Worm (Caenorhabditis elegans) whole organism, L1 larva: ENCODE results near the gene pkhm-2.

Experiments
- C04F5.9 ChIP-seq: sonication (generic microtip); optimal IDR thresholded peaks from 2 replicates; lab custom pipeline; 2016; ENCODE audit warnings: missing genetic modification characterization, missing compliant biosample characterization
- C16A3.4 ChIP-seq: fragments of 150-350 bp; optimal IDR thresholded peaks from 2 replicates; lab custom pipeline; 2014; ENCODE audit warnings: missing biosample characterization, missing genetic modification characterization
- F16B12.6 ChIP-seq: fragments of 150-350 bp; optimal IDR thresholded peaks from 2 replicates; lab custom pipeline; 2014; ENCODE audit warnings: missing biosample characterization, missing genetic modification characterization
- aha-1 ChIP-seq: fragments of 150-350 bp; optimal IDR thresholded peaks from 2 replicates; lab custom pipeline; 2014; ENCODE audit warnings: missing biosample characterization, missing genetic modification characterization
- aly-2 ChIP-seq: fragments of 150-350 bp; optimal IDR thresholded peaks from 2 replicates; lab custom pipeline; 2014; ENCODE audit warnings: missing biosample characterization, missing genetic modification characterization
- ceh-63 ChIP-seq: fragments of 200-800 bp; sonication (Bioruptor generic); optimal IDR thresholded peaks from 2 replicates; lab custom pipeline; 2018; ENCODE audit warnings: mild to moderate bottlenecking, missing genetic modification characterization, missing compliant biosample characterization
- ceh-90 ChIP-seq: sonication (generic microtip); optimal IDR thresholded peaks from 2 replicates; lab custom pipeline; 2016; ENCODE audit warnings: missing genetic modification characterization, missing compliant biosample characterization
- ces-1 ChIP-seq: fragments of 150-350 bp; optimal IDR thresholded peaks from 2 replicates; lab custom pipeline; 2014; ENCODE audit warnings: missing biosample characterization, missing genetic modification reagents, missing genetic modification characterization
- efl-1 ChIP-seq, 4 experiments: fragments of 150-350 bp; optimal IDR thresholded peaks in 3 of 4; peaks in 1 of 4; 1 replicate in 1 of 4; 2 replicates in 3 of 4; lab custom pipeline; 2014; ENCODE audit warnings: missing biosample characterization in 2 of 4, missing genetic modification characterization in 2 of 4, missing genetic modification reagents in 2 of 4
- efl-3 ChIP-seq: fragments of 200-800 bp; sonication (Bioruptor generic); optimal IDR thresholded peaks from 2 replicates; lab custom pipeline; 2018; ENCODE audit warnings: mild to moderate bottlenecking, missing genetic modification characterization, missing compliant biosample characterization
- egl-13 ChIP-seq: sonication (generic microtip); optimal IDR thresholded peaks from 2 replicates; lab custom pipeline; 2016; ENCODE audit warnings: missing genotype, missing genetic modification reagents, missing genetic modification characterization, missing compliant biosample characterization
- elt-2 ChIP-seq: sonication (generic microtip); optimal IDR thresholded peaks from 2 replicates; lab custom pipeline; 2016; ENCODE audit warnings: missing genetic modification characterization, mild to moderate bottlenecking, inconsistent platforms, missing compliant biosample characterization, missing genetic modification reagents
- elt-3 ChIP-seq, 6 experiments: fragments of 150-350 bp in 1 of 6; sonication (generic microtip); optimal IDR thresholded peaks; 2 replicates each; lab custom pipeline; 2017 to 2018; ENCODE audit warnings: missing biosample characterization in 6 of 6, missing genetic modification characterization in 6 of 6, inconsistent platforms in 1 of 6
- ets-5 ChIP-seq: fragments of 200-800 bp; sonication (Bioruptor generic); IDR thresholded peaks from 2 replicates; pipeline ENCODE4 v1.3.6; 2022; ENCODE audit warnings: missing genetic modification characterization, missing compliant biosample characterization
- fkh-10 ChIP-seq: sonication (generic microtip); optimal IDR thresholded peaks from 2 replicates; lab custom pipeline; 2017; ENCODE audit warnings: missing biosample characterization, missing genetic modification reagents, missing genetic modification characterization
- fkh-8 ChIP-seq: sonication (generic microtip); optimal IDR thresholded peaks from 2 replicates; lab custom pipeline; 2016; ENCODE audit warnings: mild to moderate bottlenecking, missing genetic modification characterization, missing compliant biosample characterization
- hlh-17 ChIP-seq: fragments of 200-800 bp; sonication (Bioruptor generic); optimal IDR thresholded peaks from 2 replicates; lab custom pipeline; 2018; ENCODE audit warnings: missing genetic modification characterization, mild to moderate bottlenecking, missing compliant biosample characterization, moderate library complexity, borderline replicate concordance
- hpl-2 ChIP-seq: fragments of 150-350 bp; optimal IDR thresholded peaks from 2 replicates; lab custom pipeline; 2014; ENCODE audit warnings: missing biosample characterization, missing genetic modification reagents, missing genetic modification characterization
- lin-15B ChIP-seq: fragments of 150-350 bp; sonication (generic microtip); optimal IDR thresholded peaks from 3 replicates; lab custom pipeline; 2014; ENCODE audit warnings: missing biosample characterization, missing genetic modification characterization
- lin-35 ChIP-seq, 2 experiments: fragments of 150-350 bp; optimal IDR thresholded peaks; 2 replicates each; lab custom pipeline; 2014; ENCODE audit warnings: missing biosample characterization in 2 of 2, missing genetic modification characterization in 2 of 2, missing genetic modification reagents in 2 of 2
- lin-39 ChIP-seq: fragments of 150-350 bp; optimal IDR thresholded peaks from 2 replicates; lab custom pipeline; 2014; ENCODE audit warnings: missing biosample characterization, missing genetic modification reagents, missing genetic modification characterization
- lsy-2 ChIP-seq, 2 experiments: fragments of 150-350 bp; optimal IDR thresholded peaks; 2 replicates each; lab custom pipeline; 2014; ENCODE audit warnings: missing biosample characterization in 2 of 2, missing genetic modification characterization in 2 of 2
- mab-9 ChIP-seq: fragments of 200-800 bp; sonication (Bioruptor generic); IDR thresholded peaks from 2 replicates; pipeline ENCODE4 v1.3.6; 2022; ENCODE audit warnings: missing genetic modification reagents, missing genetic modification characterization, missing compliant biosample characterization
- mdl-1 ChIP-seq, 2 experiments: fragments of 150-350 bp; optimal IDR thresholded peaks; 2 replicates each; lab custom pipeline; 2014 to 2017; ENCODE audit warnings: missing biosample characterization in 2 of 2, missing genetic modification characterization in 2 of 2, inconsistent platforms in 1 of 2
- mep-1 ChIP-seq: fragments of 150-350 bp; optimal IDR thresholded peaks from 2 replicates; lab custom pipeline; 2014; ENCODE audit warnings: missing biosample characterization, missing genetic modification characterization
- nhr-11 ChIP-seq: fragments of 150-350 bp; optimal IDR thresholded peaks from 2 replicates; lab custom pipeline; 2014; ENCODE audit warnings: missing biosample characterization, missing genetic modification characterization
- nhr-20 ChIP-seq: sonication (generic microtip); optimal IDR thresholded peaks from 2 replicates; lab custom pipeline; 2016; ENCODE audit warnings: mild to moderate bottlenecking, missing genetic modification characterization, missing compliant biosample characterization
- nhr-28 ChIP-seq: fragments of 150-350 bp; optimal IDR thresholded peaks from 2 replicates; lab custom pipeline; 2014; ENCODE audit warnings: missing biosample characterization, missing genetic modification characterization
- nhr-71 ChIP-seq: sonication (generic microtip); optimal IDR thresholded peaks from 2 replicates; lab custom pipeline; 2016; ENCODE audit warnings: mild to moderate bottlenecking, missing genetic modification characterization, moderate library complexity, missing compliant biosample characterization
- nhr-76 ChIP-seq: sonication (generic microtip); optimal IDR thresholded peaks from 2 replicates; lab custom pipeline; 2017; ENCODE audit warnings: missing biosample characterization, missing genetic modification characterization
- nhr-77 ChIP-seq: fragments of 150-350 bp; optimal IDR thresholded peaks from 2 replicates; lab custom pipeline; 2014; ENCODE audit warnings: missing biosample characterization, missing genetic modification characterization
- nhr-85 ChIP-seq: sonication (generic microtip); peaks from one replicate; lab custom pipeline; 2016; ENCODE audit warnings: missing genetic modification characterization, inconsistent platforms, missing compliant biosample characterization
- pax-3 ChIP-seq: fragments of 200-800 bp; sonication (Bioruptor generic); optimal IDR thresholded peaks from 2 replicates; lab custom pipeline; 2018; ENCODE audit warnings: mild to moderate bottlenecking, missing genetic modification characterization, moderate library complexity, missing compliant biosample characterization
- pqm-1 ChIP-seq: sonication (generic microtip); optimal IDR thresholded peaks from 3 replicates; lab custom pipeline; 2017; ENCODE audit warnings: missing biosample characterization, missing genetic modification characterization
- skn-1 ChIP-seq: fragments of 150-350 bp; optimal IDR thresholded peaks from 2 replicates; lab custom pipeline; 2014; ENCODE audit warnings: missing biosample characterization, missing genetic modification characterization
- snpc-4 ChIP-seq: fragments of 150-350 bp; optimal IDR thresholded peaks from 2 replicates; lab custom pipeline; 2014; ENCODE audit warnings: missing biosample characterization, missing genetic modification characterization
- snu-23 ChIP-seq: sonication (generic microtip); optimal IDR thresholded peaks from 2 replicates; lab custom pipeline; 2016; ENCODE audit warnings: missing genetic modification characterization, missing compliant biosample characterization
- sox-4 ChIP-seq: sonication (generic microtip); optimal IDR thresholded peaks from 2 replicates; lab custom pipeline; 2016; ENCODE audit warnings: missing genetic modification characterization, missing compliant biosample characterization
- sptf-1 ChIP-seq: fragments of 150-350 bp; optimal IDR thresholded peaks from 2 replicates; lab custom pipeline; 2014; ENCODE audit warnings: missing biosample characterization, missing genetic modification characterization
- swsn-7 ChIP-seq: sonication (generic microtip); optimal IDR thresholded peaks from 2 replicates; lab custom pipeline; 2016; ENCODE audit warnings: missing genetic modification characterization, missing compliant biosample characterization
- unc-130 ChIP-seq: fragments of 150-350 bp; optimal IDR thresholded peaks from 2 replicates; lab custom pipeline; 2017; ENCODE audit warnings: missing biosample characterization, missing genetic modification characterization, inconsistent platforms
- unc-62 ChIP-seq: fragments of 150-350 bp; optimal IDR thresholded peaks from 2 replicates; lab custom pipeline; 2014; ENCODE audit warnings: missing biosample characterization, missing genetic modification reagents, missing genetic modification characterization
- unc-86 ChIP-seq: sonication (generic microtip); optimal IDR thresholded peaks from 2 replicates; lab custom pipeline; 2016; ENCODE audit warnings: missing genetic modification characterization, missing compliant biosample characterization
- unc-98 ChIP-seq: fragments of 200-800 bp; sonication (Bioruptor generic); IDR thresholded peaks from 2 replicates; pipeline ENCODE4 v1.3.6; 2022; ENCODE audit warnings: missing genetic modification characterization, missing compliant biosample characterization
- vab-15 ChIP-seq: sonication (generic microtip); optimal IDR thresholded peaks from 2 replicates; lab custom pipeline; 2017; ENCODE audit warnings: missing genotype, mild to moderate bottlenecking, missing genetic modification characterization, missing compliant biosample characterization
- xbp-1 ChIP-seq: sonication (generic microtip); optimal IDR thresholded peaks from 2 replicates; lab custom pipeline; 2016; ENCODE audit warnings: missing genetic modification characterization, missing compliant biosample characterization
- zip-4 ChIP-seq: fragments of 200-800 bp; sonication (Bioruptor generic); optimal IDR thresholded peaks from 2 replicates; lab custom pipeline; 2018; ENCODE audit warnings: mild to moderate bottlenecking, missing genetic modification characterization, moderate library complexity, missing compliant biosample characterization
- ztf-11 ChIP-seq, 2 experiments: sonication (generic microtip); optimal IDR thresholded peaks; 2 replicates each; lab custom pipeline; 2016 to 2017; ENCODE audit warnings: missing genetic modification characterization in 2 of 2, missing biosample characterization in 1 of 2, missing compliant biosample characterization in 1 of 2

pkhm-2 gene

DNA sequence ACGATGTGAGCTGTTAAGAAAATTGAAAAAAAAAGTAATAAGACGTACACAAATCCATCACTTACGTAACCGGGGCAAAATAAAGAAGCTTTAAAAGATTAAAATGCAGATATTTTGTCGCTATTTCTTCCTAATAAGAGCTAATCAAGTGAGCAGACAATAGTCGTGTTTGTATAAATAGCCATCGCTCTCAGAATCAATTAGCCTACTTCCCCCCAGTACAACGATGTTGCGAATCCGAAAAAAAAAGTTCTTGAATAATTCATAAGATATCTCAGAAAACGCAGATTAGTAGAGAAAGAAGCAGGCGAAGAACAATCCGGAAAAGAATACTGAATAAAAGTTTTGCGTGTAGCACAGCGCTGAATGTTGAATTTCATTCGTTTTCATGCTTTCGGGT lies 34.0 kb upstream of the pkhm-2 start (continued):
- no peak for TF ChIP-seq egl-13
- TF ChIP-seq C16A3.4 (tag; lab: Kevin White, UChicago): no peak
- no peak for TF ChIP-seq nhr-28
- TF ChIP-seq aly-2 (tag; lab: Kevin White, UChicago): no peak
- TF ChIP-seq, all 84 proteins: peak for 6

- TF ChIP-seq nhr-85 (tag; lab: Kevin White, UChicago): peak; percentile 42
- TF ChIP-seq elt-3 (tag; optimal IDR thresholded peaks at IDR 0.05; lab: Kevin White, UChicago): no peak
- TF ChIP-seq fkh-8 (tag; lab: Kevin White, UChicago): no peak
- no peak for TF ChIP-seq lin-35 (GFP tag; optimal IDR thresholded peaks at IDR 0.05; lab: Kevin White, UChicago)
- no peak for TF ChIP-seq aha-1
These were observed 32.0 kb upstream of the pkhm-2 start, which contains the start of the genes H03A11.13 and famk-1 for ce11 chrX:15213182-15213829. H03A11.13 (minus strand) TSS chrX:15213232. famk-1 (minus strand) TSS chrX:15213259.

- peak; percentile 56 for TF ChIP-seq nhr-20
- TF ChIP-seq unc-98 (GFP tag; lab: Robert Waterston, UW): no peak
- TF ChIP-seq unc-62 (GFP tag; lab: Kevin White, UChicago): no peak
- no peak for TF ChIP-seq fkh-10 (GFP tag; lab: Kevin White, UChicago)
- TF ChIP-seq lsy-2 (tag; optimal IDR thresholded peaks at IDR 0.05; lab: Kevin White, UChicago): peak in 1 of 2 experiments; percentile 41
- TF ChIP-seq C04F5.9 (tag; lab: Kevin White, UChicago): no peak
- TF ChIP-seq ceh-90 (tag; lab: Kevin White, UChicago): no peak
- no peak for TF ChIP-seq aha-1
- TF ChIP-seq nhr-77 (tag; lab: Kevin White, UChicago): no peak
- TF ChIP-seq nhr-11 (tag; lab: Kevin White, UChicago): no peak
- peak; percentile 63 for TF ChIP-seq snu-23 (GFP tag; lab: Kevin White, UChicago)
- no peak for TF ChIP-seq xbp-1 (tag; lab: Kevin White, UChicago)
- peak; percentile 52 for TF ChIP-seq elt-2 (tag; lab: Kevin White, UChicago)
- TF ChIP-seq mdl-1 (tag; optimal IDR thresholded peaks at IDR 0.05; lab: Kevin White, UChicago): peak in 1 of 2 experiments; percentile 52
- no peak for TF ChIP-seq unc-86 (tag; lab: Kevin White, UChicago)
- TF ChIP-seq zip-4 (GFP tag; lab: Kevin White, UChicago): no peak
- TF ChIP-seq pax-3 (tag; lab: Kevin White, UChicago): no peak
- TF ChIP-seq mep-1 (tag; lab: Kevin White, UChicago): peak; percentile 24
- TF ChIP-seq F16B12.6 (tag; lab: Kevin White, UChicago): no peak
- no peak for TF ChIP-seq skn-1 (tag; lab: Kevin White, UChicago)
- no peak for TF ChIP-seq ceh-63
- TF ChIP-seq efl-3 (GFP tag; lab: Kevin White, UChicago): no peak
- no peak for TF ChIP-seq sptf-1 (tag; lab: Kevin White, UChicago)
- no peak for TF ChIP-seq ztf-11 (tag; optimal IDR thresholded peaks at IDR 0.05; lab: Kevin White, UChicago)
- no peak for TF ChIP-seq snpc-4 (tag; lab: Kevin White, UChicago)
- TF ChIP-seq ces-1 (GFP tag; lab: Kevin White, UChicago): no peak
- TF ChIP-seq pqm-1 (tag; lab: Kevin White, UChicago): no peak
- peak in 2 of 6 experiments; percentile 22 to 55 for TF ChIP-seq elt-3 (tag; optimal IDR thresholded peaks at IDR 0.05; lab: Kevin White, UChicago)
- no peak for TF ChIP-seq ets-5 (GFP tag; lab: Robert Waterston, UW)
- no peak for TF ChIP-seq nhr-76 (tag; lab: Kevin White, UChicago)
- TF ChIP-seq swsn-7 (tag; lab: Kevin White, UChicago): peak; percentile 5
- TF ChIP-seq lin-39: no peak
- peak; percentile 31 for TF ChIP-seq C16A3.4 (tag; lab: Kevin White, UChicago)
- TF ChIP-seq nhr-71 (tag; lab: Kevin White, UChicago): peak; percentile 44
- TF ChIP-seq vab-15: no peak
- no peak for TF ChIP-seq hpl-2 (GFP tag; lab: Kevin White, UChicago)
- TF ChIP-seq hlh-17 (GFP tag; lab: Kevin White, UChicago): no peak
- TF ChIP-seq lin-15B: peak; percentile 6
- TF ChIP-seq unc-130 (tag; lab: Kevin White, UChicago): no peak
- no peak for TF ChIP-seq mab-9
- TF ChIP-seq sox-4 (tag; lab: Kevin White, UChicago): no peak
- peak in 1 of 2 experiments; percentile 9 for TF ChIP-seq efl-1 (optimal IDR thresholded peaks at IDR 0.05; lab: Kevin White, UChicago)
- TF ChIP-seq efl-1 (GFP tag; optimal IDR thresholded peaks at IDR 0.05 in 1 of 2; lab: Kevin White, UChicago): peak in 1 of 2 experiments; percentile 14
These were observed 19.5 kb upstream of the pkhm-2 start for ce11 chrX:15200720-15201119.
